Fruit fly (Drosophila melanogaster) whole organism, embryonic: Measurements from ENCODE around the gene kek4.

Experiments
- Antp ChIP-seq: fragments of 200-800 bp; sonication (Bioruptor generic); optimal IDR thresholded peaks from 3 replicates; lab custom pipeline; 2016; ENCODE audit warnings: missing biosample characterization, missing genetic modification characterization
- Atf3 ChIP-seq: fragments of 200-800 bp; sonication (Bioruptor generic); optimal IDR thresholded peaks from 3 replicates; lab custom pipeline; 2016; ENCODE audit warnings: missing biosample characterization, missing genetic modification characterization
- CG10147 ChIP-seq: fragments of 200-800 bp; sonication (Bioruptor generic); optimal IDR thresholded peaks from 2 replicates; lab custom pipeline; 2019; ENCODE audit warnings: missing biosample characterization, mild to moderate bottlenecking, missing genetic modification characterization, moderate library complexity
- CG10959 ChIP-seq: fragments of 200-800 bp; sonication (Bioruptor generic); IDR thresholded peaks from 2 replicates; pipeline ENCODE4 v1.3.6; 2022; ENCODE audit warnings: missing biosample characterization, missing genetic modification characterization
- CG11696 ChIP-seq: fragments of 200-800 bp; sonication (Bioruptor generic); IDR thresholded peaks from 2 replicates; pipeline ENCODE4 v1.3.6; 2022; ENCODE audit warnings: missing biosample characterization, missing genetic modification characterization
- CG13287 ChIP-seq: fragments of 200-800 bp; sonication (Bioruptor generic); IDR thresholded peaks from 2 replicates; pipeline ENCODE4 v1.3.6; 2022; ENCODE audit warnings: missing biosample characterization, missing genetic modification characterization; ENCODE audit not compliant: partially characterized antibody
- CG14710 ChIP-seq: fragments of 200-800 bp; sonication (Bioruptor generic); optimal IDR thresholded peaks from 3 replicates; lab custom pipeline; 2019; ENCODE audit warnings: missing biosample characterization, mild to moderate bottlenecking, missing genetic modification characterization, moderate library complexity
- CG17186 ChIP-seq: fragments of 200-800 bp; sonication (Bioruptor generic); optimal IDR thresholded peaks from 3 replicates; lab custom pipeline; 2017; ENCODE audit warnings: missing biosample characterization, missing genetic modification reagents, missing genetic modification characterization
- CG17912 ChIP-seq: fragments of 200-800 bp; sonication (Bioruptor generic); optimal IDR thresholded peaks from 2 replicates; lab custom pipeline; 2018; ENCODE audit warnings: missing biosample characterization, mild to moderate bottlenecking, missing genetic modification characterization
- CG1832 ChIP-seq: fragments of 200-800 bp; sonication (Bioruptor generic); optimal IDR thresholded peaks from 2 replicates; lab custom pipeline; 2017; ENCODE audit warnings: missing biosample characterization, mild to moderate bottlenecking, missing genetic modification characterization, inconsistent platforms
- CG2875 ChIP-seq: fragments of 200-800 bp; sonication (Bioruptor generic); optimal IDR thresholded peaks from 2 replicates; lab custom pipeline; 2017; ENCODE audit warnings: missing biosample characterization, mild to moderate bottlenecking, missing genetic modification characterization, missing genetic modification reagents
- CG31224 ChIP-seq: fragments of 200-800 bp; sonication (Bioruptor generic); IDR thresholded peaks from 2 replicates; pipeline ENCODE4 v1.3.6; 2022; ENCODE audit warnings: missing biosample characterization, missing genetic modification characterization
- CG34422 ChIP-seq: fragments of 200-800 bp; sonication (Bioruptor generic); IDR thresholded peaks from 3 replicates; pipeline ENCODE4 v1.3.6; 2022; ENCODE audit warnings: missing biosample characterization, missing genetic modification characterization
- CG3838 ChIP-seq: fragments of 200-800 bp; sonication (Bioruptor generic); optimal IDR thresholded peaks from 3 replicates; lab custom pipeline; 2016; ENCODE audit warnings: missing biosample characterization, missing genetic modification characterization
- CG43689 ChIP-seq: fragments of 200-800 bp; sonication (Bioruptor generic); IDR thresholded peaks from 2 replicates; pipeline ENCODE4 v1.3.6; 2022; ENCODE audit warnings: missing biosample characterization, missing genetic modification characterization
- CG4404 ChIP-seq: fragments of 200-800 bp; sonication (Bioruptor generic); IDR thresholded peaks from 2 replicates; pipeline ENCODE4 v1.3.6; 2022; ENCODE audit warnings: missing biosample characterization, missing genetic modification characterization
- CG6654 ChIP-seq: fragments of 200-800 bp; sonication (Bioruptor generic); optimal IDR thresholded peaks from 2 replicates; lab custom pipeline; 2017; ENCODE audit warnings: missing biosample characterization, mild to moderate bottlenecking, missing genetic modification characterization
- Fer2 ChIP-seq: fragments of 200-800 bp; sonication (Bioruptor generic); optimal IDR thresholded peaks from 2 replicates; lab custom pipeline; 2018; ENCODE audit warnings: missing biosample characterization, mild to moderate bottlenecking, missing genetic modification characterization, moderate library complexity
- Gug ChIP-seq: fragments of 200-800 bp; sonication (Bioruptor generic); IDR thresholded peaks from 4 replicates; pipeline ENCODE4 v1.3.6; 2022; ENCODE audit warnings: missing biosample characterization, missing genetic modification characterization
- H2.0 ChIP-seq: fragments of 200-800 bp; sonication (Bioruptor generic); IDR thresholded peaks from 2 replicates; pipeline ENCODE4 v1.3.6; 2022; ENCODE audit warnings: missing biosample characterization, missing genetic modification characterization
- HmgD ChIP-seq: fragments of 200-800 bp; sonication (Bioruptor generic); optimal IDR thresholded peaks from 3 replicates; lab custom pipeline; 2016; ENCODE audit warnings: missing biosample characterization, missing genetic modification characterization
- Hr39 ChIP-seq: fragments of >200 bp; optimal IDR thresholded peaks from 2 replicates; lab custom pipeline; 2017
- Max ChIP-seq: fragments of 200-800 bp; sonication (Bioruptor generic); optimal IDR thresholded peaks from 2 replicates; lab custom pipeline; 2016; ENCODE audit warnings: missing biosample characterization, mild to moderate bottlenecking, missing genetic modification characterization
- Scr ChIP-seq: fragments of 200-800 bp; sonication (Bioruptor generic); IDR thresholded peaks from 2 replicates; pipeline ENCODE4 v1.3.6; 2022; ENCODE audit warnings: missing biosample characterization, missing genetic modification characterization; ENCODE audit not compliant: partially characterized antibody
- Spps ChIP-seq: fragments of 200-800 bp; sonication (Bioruptor generic); optimal IDR thresholded peaks from 2 replicates; lab custom pipeline; 2018; ENCODE audit warnings: missing biosample characterization, mild to moderate bottlenecking, missing genetic modification characterization
- ac ChIP-seq: fragments of 200-800 bp; sonication (Bioruptor generic); optimal IDR thresholded peaks from 3 replicates; lab custom pipeline; 2017; ENCODE audit warnings: missing biosample characterization, mild to moderate bottlenecking, missing genetic modification characterization
- bcd ChIP-seq: fragments of 200-800 bp; sonication (Bioruptor generic); optimal IDR thresholded peaks from 2 replicates; lab custom pipeline; 2017; ENCODE audit warnings: missing biosample characterization, mild to moderate bottlenecking, missing genetic modification characterization
- br ChIP-seq: fragments of >200 bp; optimal IDR thresholded peaks from 2 replicates; lab custom pipeline; 2017
- cad ChIP-seq: fragments of >200 bp; optimal IDR thresholded peaks from 2 replicates; lab custom pipeline; 2017; ENCODE audit warnings: missing biosample characterization, missing genetic modification characterization
- caup ChIP-seq: fragments of 200-800 bp; sonication (Bioruptor generic); optimal IDR thresholded peaks from 3 replicates; lab custom pipeline; 2017; ENCODE audit warnings: missing biosample characterization, mild to moderate bottlenecking, missing genetic modification characterization, moderate library complexity; ENCODE audit not compliant: severe bottlenecking
- crp ChIP-seq, 2 experiments: fragments of 200-800 bp; sonication (Bioruptor generic); optimal IDR thresholded peaks; 2 replicates in 1 of 2; 3 replicates in 1 of 2; lab custom pipeline; 2017; ENCODE audit warnings: missing biosample characterization in 2 of 2, missing genetic modification characterization in 2 of 2, mild to moderate bottlenecking in 1 of 2, moderate library complexity in 1 of 2
- cwo ChIP-seq: fragments of 200-800 bp; sonication (Bioruptor generic); optimal IDR thresholded peaks from 3 replicates; lab custom pipeline; 2017; ENCODE audit warnings: missing biosample characterization, missing genetic modification characterization, mild to moderate bottlenecking, moderate library complexity, missing genetic modification reagents
- esg ChIP-seq: fragments of 200-800 bp; sonication (Bioruptor generic); conservative IDR thresholded peaks from 2 replicates; pipeline ENCODE4 v1.3.6; 2022; ENCODE audit warnings: missing biosample characterization, missing genetic modification characterization
- exex ChIP-seq: fragments of 200-800 bp; sonication (Bioruptor generic); optimal IDR thresholded peaks from 4 replicates; lab custom pipeline; 2018; ENCODE audit warnings: missing biosample characterization, mild to moderate bottlenecking, missing genetic modification characterization, moderate library complexity
- ham ChIP-seq: fragments of 200-800 bp; sonication (Bioruptor generic); IDR thresholded peaks from 2 replicates; pipeline ENCODE4 v1.3.6; 2022; ENCODE audit warnings: missing biosample characterization, missing genetic modification characterization
- hbn ChIP-seq: fragments of 200-800 bp; sonication (Bioruptor generic); IDR thresholded peaks from 2 replicates; pipeline ENCODE4 v1.3.6; 2022; ENCODE audit warnings: missing biosample characterization, missing genetic modification characterization; ENCODE audit not compliant: partially characterized antibody
- inv ChIP-seq: fragments of 200-800 bp; sonication (Bioruptor generic); IDR thresholded peaks from 2 replicates; pipeline ENCODE4 v1.3.6; 2022; ENCODE audit warnings: missing biosample characterization, missing genetic modification characterization; ENCODE audit not compliant: partially characterized antibody
- kni ChIP-seq: fragments of 200-800 bp; sonication (Bioruptor generic); optimal IDR thresholded peaks from 3 replicates; lab custom pipeline; 2017; ENCODE audit warnings: mild to moderate bottlenecking, missing biosample characterization, missing genetic modification reagents, missing genetic modification characterization
- lmd ChIP-seq: fragments of 200-800 bp; sonication (Bioruptor generic); IDR thresholded peaks from 2 replicates; pipeline ENCODE4 v1.3.6; 2022; ENCODE audit warnings: missing biosample characterization, missing genetic modification characterization
- mirr ChIP-seq: fragments of 200-800 bp; sonication (Bioruptor generic); optimal IDR thresholded peaks from 3 replicates; lab custom pipeline; 2018; ENCODE audit warnings: missing biosample characterization, mild to moderate bottlenecking, missing genetic modification characterization
- prd ChIP-seq, 3 experiments: fragments of >200 bp in 2 of 3; fragments of 200-800 bp in 1 of 3; sonication (Bioruptor generic) in 1 of 3; optimal IDR thresholded peaks in 2 of 3; IDR thresholded peaks in 1 of 3; 2 replicates in 2 of 3; 3 replicates in 1 of 3; pipeline versions ENCODE4 v1.3.6 to Lab custom; 2017 to 2022; ENCODE audit warnings: missing biosample characterization in 1 of 3, missing genetic modification characterization in 1 of 3
- seq ChIP-seq: fragments of 200-800 bp; sonication (Bioruptor generic); IDR thresholded peaks from 2 replicates; pipeline ENCODE4 v1.3.6; 2022; ENCODE audit warnings: missing biosample characterization, missing genetic modification characterization
- sima ChIP-seq: fragments of 200-800 bp; sonication (Bioruptor generic); optimal IDR thresholded peaks from 2 replicates; lab custom pipeline; 2016; ENCODE audit warnings: missing biosample characterization, missing genetic modification characterization
- slou ChIP-seq: fragments of 200-800 bp; sonication (Bioruptor generic); optimal IDR thresholded peaks from 3 replicates; lab custom pipeline; 2016; ENCODE audit warnings: missing biosample characterization, missing genetic modification characterization
- tap ChIP-seq: fragments of 200-800 bp; optimal IDR thresholded peaks from 3 replicates; lab custom pipeline; 2019; ENCODE audit warnings: missing biosample characterization, mild to moderate bottlenecking, missing genetic modification characterization, moderate library complexity
- twi ChIP-seq: fragments of 200-800 bp; optimal IDR thresholded peaks from 2 replicates; lab custom pipeline; 2019; ENCODE audit warnings: missing biosample characterization, mild to moderate bottlenecking, missing genetic modification characterization, moderate library complexity
- tx ChIP-seq: fragments of 200-800 bp; sonication (Bioruptor generic); optimal IDR thresholded peaks from 2 replicates; lab custom pipeline; 2016; ENCODE audit warnings: missing biosample characterization, missing genetic modification characterization
- unc-4 ChIP-seq: fragments of 200-800 bp; sonication (Bioruptor generic); IDR thresholded peaks from 2 replicates; pipeline ENCODE4 v1.3.6; 2022; ENCODE audit warnings: missing biosample characterization, missing genetic modification characterization; ENCODE audit not compliant: partially characterized antibody
- vfl ChIP-seq: fragments of 200-800 bp; sonication (Bioruptor generic); optimal IDR thresholded peaks from 2 replicates; lab custom pipeline; 2016; ENCODE audit warnings: missing biosample characterization, missing genetic modification characterization

kek4 gene

dm6 chr2L:13176701-13177249 is 38.4 kb downstream of the kek4 start, which contains the start of the genes Sfmbt and CG5439 (continued):
- TF ChIP-seq H2.0 (GFP tag; lab: Robert Waterston, UW) (peak; percentile 38), CG4404 (GFP tag; lab: Robert Waterston, UW) (peak; percentile 49; the same call in 1 of the 2 replicates), exex (tag; lab: Kevin White, UChicago) (no peak), twi (tag; lab: Kevin White, UChicago) (peak; percentile 50), prd (optimal IDR thresholded peaks at IDR 0.05; lab: Kevin White, UChicago) (no peak), prd (GFP tag; IDR thresholded peaks at IDR 0.05; lab: Robert Waterston, UW) (peak; percentile 80), inv (peak; percentile 23; the same call in 1 of the 2 replicates), Gug (GFP tag; lab: Robert Waterston, UW) (peak; percentile 88), sima (GFP tag; lab: Kevin White, UChicago) (no peak), ac (GFP tag; lab: Kevin White, UChicago) (peak; percentile 17), CG2875 (GFP tag; lab: Kevin White, UChicago) (no peak), Hr39 (lab: Kevin White, UChicago) (no peak), cad (GFP tag; lab: Kevin White, UChicago) (no peak), CG1832 (GFP tag; lab: Kevin White, UChicago) (no peak), tap (no peak), unc-4 (peak; percentile 33), tx (GFP tag; lab: Kevin White, UChicago) (peak; percentile 75), CG10147 (GFP tag; lab: Kevin White, UChicago) (no peak), HmgD (GFP tag; lab: Kevin White, UChicago) (peak; percentile 89), CG10959 (GFP tag; lab: Robert Waterston, UW) (0 out of 2 replicates have a peak, but pooled peaks have one; percentile 11), crp (GFP tag; optimal IDR thresholded peaks at IDR 0.05; lab: Kevin White, UChicago) (peak in 1 of 2 experiments; percentile 69), Spps (peak; percentile 22), CG31224 (GFP tag; lab: Robert Waterston, UW) (peak; percentile 40; the same call in 1 of the 2 replicates), cwo (GFP tag; lab: Kevin White, UChicago) (peak; percentile 55), CG17912 (GFP tag; lab: Kevin White, UChicago) (peak; percentile 72), kni (GFP tag; lab: Kevin White, UChicago) (no peak), CG11696 (GFP tag; lab: Robert Waterston, UW) (no peak), hbn (GFP tag; lab: Robert Waterston, UW) (no peak), seq (GFP tag; lab: Robert Waterston, UW) (no peak), mirr (GFP tag; lab: Kevin White, UChicago) (no peak), CG6654 (GFP tag; lab: Kevin White, UChicago) (peak; percentile 18), vfl (GFP tag; lab: Kevin White, UChicago) (peak; percentile 56), Fer2 (peak; percentile 57), Max (GFP tag; lab: Kevin White, UChicago) (peak; percentile 82), CG34422 (GFP tag; lab: Robert Waterston, UW) (peak; percentile 70; the same call in 2 of the 3 replicates), CG3838 (GFP tag; lab: Kevin White, UChicago) (peak; percentile 26), CG14710 (peak; percentile 95), CG43689 (GFP tag; lab: Robert Waterston, UW) (no peak), CG13287 (GFP tag; lab: Robert Waterston, UW) (peak; percentile 33; the same call in 1 of the 2 replicates), br (no peak), slou (peak; percentile 68), Atf3 (peak; percentile 53), bcd (no peak), Scr (GFP tag; lab: Robert Waterston, UW) (peak; percentile 53; the same call in 1 of the 2 replicates), esg (GFP tag; lab: Robert Waterston, UW) (peak; percentile 70), lmd (peak; percentile 75), ham (GFP tag; lab: Robert Waterston, UW) (no peak), CG17186 (GFP tag; lab: Kevin White, UChicago) (peak; percentile 90), caup (GFP tag; lab: Kevin White, UChicago) (no peak), Antp (peak; percentile 86)
